Worm (Caenorhabditis elegans): Measurements from ENCODE around the gene ant-1.4.

ant-1.4 gene

ce11 chrIV:8446904-8447303 is 13.2 kb downstream of the ant-1.4 start, which contains the start of gene T01B11.1:
T01B11.1 (plus strand) TSS chrIV:8447204.
- TF ChIP-seq hmbx-1 (tag; optimal IDR thresholded peaks at IDR 0.05), result no peak
- no peak for TF ChIP-seq pes-1 (GFP tag; IDR thresholded peaks at IDR 0.05)
- no peak for TF ChIP-seq ceh-13 (GFP tag; optimal IDR thresholded peaks at IDR 0.05)
- no peak for TF ChIP-seq hnd-1 (tag; optimal IDR thresholded peaks at IDR 0.05)
- no peak for TF ChIP-seq ceh-36 (tag; optimal IDR thresholded peaks at IDR 0.05)
- TF ChIP-seq hmg-4 (GFP tag; optimal IDR thresholded peaks at IDR 0.05), result no peak
- no peak for TF ChIP-seq ets-7 (tag; optimal IDR thresholded peaks at IDR 0.05)
- TF ChIP-seq scrt-1 (GFP tag; IDR thresholded peaks at IDR 0.05), result no peak

DNA sequence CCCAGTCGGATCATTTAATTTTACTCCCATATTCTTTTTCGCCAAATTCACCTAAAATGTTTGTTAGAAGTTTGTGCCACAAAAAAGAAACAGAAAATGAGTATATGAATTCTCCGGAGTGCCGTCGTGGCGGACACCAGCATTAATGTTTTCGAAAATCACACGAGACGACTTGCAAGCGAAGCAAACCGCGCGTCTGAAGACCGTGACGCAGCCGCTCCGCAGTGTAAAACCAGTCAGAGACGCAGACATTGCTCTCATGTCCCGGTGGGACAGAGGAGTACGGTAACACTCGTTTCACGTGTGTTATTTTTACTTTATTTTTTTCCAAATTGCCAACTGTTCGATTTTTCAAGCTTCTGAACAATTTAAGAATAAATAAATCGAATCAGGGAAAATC is 27.4 kb downstream of the ant-1.4 start, which contains the start of the genes T26A8.4 and pdtf-1:
Gene T26A8.4, minus strand, starts transcription at position 185 of the 400 bp plus-strand sequence.
Gene pdtf-1, plus strand, starts transcription at position 330 of the 400 bp plus-strand sequence.
- TF ChIP-seq hmg-4 (GFP tag; optimal IDR thresholded peaks at IDR 0.05), result peak; percentile 77
- no peak for TF ChIP-seq ets-7 (tag; optimal IDR thresholded peaks at IDR 0.05)
- peak; percentile 37 for TF ChIP-seq B0310.2 (tag; optimal IDR thresholded peaks at IDR 0.05)
- TF ChIP-seq ama-1 (optimal IDR thresholded peaks at IDR 0.05), result peak; percentile 36
- TF ChIP-seq sea-1 (GFP tag; conservative IDR thresholded peaks at IDR 0.05), result no peak
- no peak for TF ChIP-seq ceh-13 (GFP tag; optimal IDR thresholded peaks at IDR 0.05)
- TF ChIP-seq tbx-11 (GFP tag; IDR thresholded peaks at IDR 0.05), result no peak
- no peak for TF ChIP-seq hnd-1 (tag; optimal IDR thresholded peaks at IDR 0.05)
- TF ChIP-seq pes-1 (GFP tag; IDR thresholded peaks at IDR 0.05), result no peak
- peak; percentile 69 for TF ChIP-seq F13C5.2 (tag; optimal IDR thresholded peaks at IDR 0.05)
- TF ChIP-seq hmbx-1 (tag; optimal IDR thresholded peaks at IDR 0.05), result peak; percentile 27
- no peak for TF ChIP-seq ceh-36 (tag; optimal IDR thresholded peaks at IDR 0.05)
- no peak for TF ChIP-seq tbx-37 (GFP tag; conservative IDR thresholded peaks at IDR 0.05)
- peak; percentile 37; the same call in 1 of the 2 replicates for TF ChIP-seq flt-1 (GFP tag; IDR thresholded peaks at IDR 0.05)
- no peak for TF ChIP-seq tra-4 (tag; optimal IDR thresholded peaks at IDR 0.05)
- TF ChIP-seq aly-1 (tag; optimal IDR thresholded peaks at IDR 0.05), result no peak
- TF ChIP-seq scrt-1 (GFP tag; IDR thresholded peaks at IDR 0.05), result 0 out of 2 replicates have a peak, but pooled peaks have one; percentile 38

DNA sequence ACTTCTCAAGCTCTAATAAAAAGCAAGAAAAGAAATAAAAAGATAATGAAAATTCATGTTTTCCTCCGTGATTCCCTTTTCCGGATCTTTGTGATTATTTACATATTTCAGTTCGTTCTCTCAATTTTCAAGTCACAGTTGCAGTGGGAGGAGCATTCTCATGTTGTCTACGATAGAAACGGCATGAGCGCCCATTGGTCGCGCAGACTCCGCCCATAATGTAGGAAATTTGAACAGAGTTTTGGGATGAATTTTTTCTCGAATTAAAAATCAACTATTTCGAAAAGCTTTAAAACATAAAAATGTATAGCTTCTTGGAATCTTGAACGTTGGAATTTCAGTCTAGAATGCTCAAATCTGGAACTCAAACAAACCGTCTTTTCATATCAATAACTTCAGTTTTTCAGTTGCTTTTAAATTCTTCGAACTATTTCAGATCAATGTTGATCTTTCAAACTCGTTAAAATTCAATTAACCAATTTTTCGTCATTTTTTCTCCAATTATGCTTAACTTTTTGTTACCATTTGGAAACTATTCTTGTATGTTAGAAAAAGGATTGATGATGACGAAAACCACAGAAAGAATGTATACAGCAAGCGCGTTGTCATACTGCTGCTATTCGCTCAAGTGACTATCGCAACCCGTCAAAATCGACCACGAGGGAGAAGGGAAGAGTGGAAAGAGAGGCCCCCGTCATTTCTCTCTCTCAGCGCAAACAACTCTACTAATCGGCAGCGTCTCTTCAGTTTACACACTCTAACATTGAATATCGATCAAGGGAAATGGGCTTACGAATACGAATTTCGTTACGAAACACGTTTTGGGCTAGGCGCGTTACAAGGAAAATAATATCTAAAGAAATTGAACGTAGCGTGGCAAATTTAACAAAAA is 28.3 kb downstream of the ant-1.4 start:
- peak; percentile 51 for TF ChIP-seq ama-1 (optimal IDR thresholded peaks at IDR 0.05)
- no peak for TF ChIP-seq B0310.2 (tag; optimal IDR thresholded peaks at IDR 0.05)
- 0 out of 2 replicates have a peak, but pooled peaks have one; percentile 10 for TF ChIP-seq tbx-37 (GFP tag; conservative IDR thresholded peaks at IDR 0.05)
- peak; percentile 11 for TF ChIP-seq aly-1 (tag; optimal IDR thresholded peaks at IDR 0.05)
- TF ChIP-seq scrt-1 (GFP tag; IDR thresholded peaks at IDR 0.05), result no peak
- 0 out of 2 replicates have a peak, but pooled peaks have one; percentile 35 for TF ChIP-seq flt-1 (GFP tag; IDR thresholded peaks at IDR 0.05)

DNA sequence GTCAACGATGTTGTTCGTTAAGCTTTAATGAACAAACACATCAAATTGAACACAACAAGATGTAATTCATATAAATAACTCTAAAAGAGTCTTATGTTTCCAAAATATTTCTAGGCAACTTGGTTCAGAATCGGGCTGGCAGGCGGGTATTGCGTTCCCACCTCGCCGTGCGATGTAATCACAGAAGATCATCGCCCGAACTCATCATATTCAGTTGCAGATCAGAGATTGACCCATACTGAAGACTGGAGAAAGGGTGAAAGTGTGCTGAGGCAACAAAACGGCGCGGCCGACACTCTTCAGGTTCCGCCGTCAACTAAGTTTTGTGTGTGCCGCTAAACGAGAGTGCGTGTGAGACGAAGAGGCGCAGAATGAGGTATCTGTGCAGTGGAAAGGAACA is 31.6 kb downstream of the ant-1.4 start:
- TF ChIP-seq hmbx-1 (tag; optimal IDR thresholded peaks at IDR 0.05), result no peak
- TF ChIP-seq B0310.2 (tag; optimal IDR thresholded peaks at IDR 0.05), result peak; percentile 28
- peak; percentile 1 for TF ChIP-seq ets-7 (tag; optimal IDR thresholded peaks at IDR 0.05)
- no peak for TF ChIP-seq tbx-37 (GFP tag; conservative IDR thresholded peaks at IDR 0.05)
- TF ChIP-seq scrt-1 (GFP tag; IDR thresholded peaks at IDR 0.05), result no peak
- peak; percentile 59 for TF ChIP-seq F13C5.2 (tag; optimal IDR thresholded peaks at IDR 0.05)
- peak; percentile 92 for TF ChIP-seq ama-1 (optimal IDR thresholded peaks at IDR 0.05)
- TF ChIP-seq tbx-11 (GFP tag; IDR thresholded peaks at IDR 0.05), result no peak
- TF ChIP-seq tra-4 (tag; optimal IDR thresholded peaks at IDR 0.05), result peak; percentile 16
- TF ChIP-seq flt-1 (GFP tag; IDR thresholded peaks at IDR 0.05), result peak; percentile 11; the same call in 1 of the 2 replicates
- peak; percentile 59 for TF ChIP-seq aly-1 (tag; optimal IDR thresholded peaks at IDR 0.05)
- peak; percentile 12 for TF ChIP-seq ceh-36 (tag; optimal IDR thresholded peaks at IDR 0.05)
- TF ChIP-seq hmg-4 (GFP tag; optimal IDR thresholded peaks at IDR 0.05), result no peak
- TF ChIP-seq ceh-13 (GFP tag; optimal IDR thresholded peaks at IDR 0.05), result no peak
- no peak for TF ChIP-seq hnd-1 (tag; optimal IDR thresholded peaks at IDR 0.05)
- TF ChIP-seq sea-1 (GFP tag; conservative IDR thresholded peaks at IDR 0.05), result peak; percentile 48; the same call in 1 of the 2 replicates
- TF ChIP-seq pes-1 (GFP tag; IDR thresholded peaks at IDR 0.05), result peak; percentile 59

DNA sequence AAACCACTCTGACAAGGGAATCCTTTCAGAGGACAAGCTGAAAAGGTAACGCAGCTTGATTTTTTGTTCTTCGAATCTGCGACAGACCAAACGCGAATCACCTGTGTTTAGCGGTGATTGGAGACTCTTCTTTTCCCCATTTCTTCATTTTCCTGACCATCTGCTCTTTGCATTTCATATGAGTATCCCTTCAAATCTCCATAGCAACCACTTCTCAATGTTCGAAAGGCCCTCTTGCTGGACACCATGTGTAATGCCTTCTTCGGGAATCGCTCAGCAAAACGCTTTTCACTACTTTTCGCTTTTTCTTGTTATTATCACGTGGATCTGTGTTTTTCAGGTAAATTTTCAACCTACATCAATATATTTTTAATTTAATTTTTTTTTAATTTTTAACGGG is 33.6 kb downstream of the ant-1.4 start, which contains the start of the genes T26A8.3 and tmem-231:
Gene T26A8.3, minus strand, starts transcription at position 101 of the 400 bp plus-strand sequence.
Gene tmem-231, plus strand, starts transcription at position 249 of the 400 bp plus-strand sequence.
- TF ChIP-seq pes-1 (GFP tag; IDR thresholded peaks at IDR 0.05) (no peak), sea-1 (GFP tag; conservative IDR thresholded peaks at IDR 0.05) (no peak), ceh-13 (GFP tag; optimal IDR thresholded peaks at IDR 0.05) (no peak), tra-4 (tag; optimal IDR thresholded peaks at IDR 0.05) (no peak), flt-1 (GFP tag; IDR thresholded peaks at IDR 0.05) (no peak), aly-1 (tag; optimal IDR thresholded peaks at IDR 0.05) (no peak), ceh-36 (tag; optimal IDR thresholded peaks at IDR 0.05) (no peak), scrt-1 (GFP tag; IDR thresholded peaks at IDR 0.05) (no peak), B0310.2 (tag; optimal IDR thresholded peaks at IDR 0.05) (no peak), hmg-4 (GFP tag; optimal IDR thresholded peaks at IDR 0.05) (no peak), F13C5.2 (tag; optimal IDR thresholded peaks at IDR 0.05) (no peak), tbx-37 (GFP tag; conservative IDR thresholded peaks at IDR 0.05) (no peak), ets-7 (tag; optimal IDR thresholded peaks at IDR 0.05) (no peak), ama-1 (optimal IDR thresholded peaks at IDR 0.05) (no peak), hnd-1 (tag; optimal IDR thresholded peaks at IDR 0.05) (no peak), tbx-11 (GFP tag; IDR thresholded peaks at IDR 0.05) (no peak), hmbx-1 (tag; optimal IDR thresholded peaks at IDR 0.05) (no peak)

ce11 chrIV:8420961-8421360 is 39.1 kb downstream of the ant-1.4 start, which contains the start of gene M116.5:
M116.5 (minus strand) TSS chrIV:8421061.
- no peak for TF ChIP-seq B0310.2 (tag; optimal IDR thresholded peaks at IDR 0.05)
- TF ChIP-seq tbx-37 (GFP tag; conservative IDR thresholded peaks at IDR 0.05), result no peak
- no peak for TF ChIP-seq F13C5.2 (tag; optimal IDR thresholded peaks at IDR 0.05)
- no peak for TF ChIP-seq pes-1 (GFP tag; IDR thresholded peaks at IDR 0.05)
- no peak for TF ChIP-seq scrt-1 (GFP tag; IDR thresholded peaks at IDR 0.05)
- no peak for TF ChIP-seq tra-4 (tag; optimal IDR thresholded peaks at IDR 0.05)
